Worm (Caenorhabditis elegans) whole organism, L3 larva: ENCODE results near the gene unc-50.

Source experiments
- R02D3.7 ChIP-seq: fragments of 150-350 bp; optimal IDR thresholded peaks from 2 replicates; lab custom pipeline; 2014; ENCODE audit warnings: missing biosample characterization, missing genetic modification characterization
- ZK546.5 ChIP-seq: sonication (generic microtip); optimal IDR thresholded peaks from 2 replicates; lab custom pipeline; 2017; ENCODE audit warnings: missing biosample characterization, missing genetic modification characterization
- ama-1 ChIP-seq: fragments of 150-350 bp; optimal IDR thresholded peaks from 2 replicates; lab custom pipeline; 2018
- ceh-16 ChIP-seq: sonication (generic microtip); optimal IDR thresholded peaks from 2 replicates; lab custom pipeline; 2017; ENCODE audit warnings: missing biosample characterization, missing genetic modification characterization
- ceh-28 ChIP-seq: fragments of 150-350 bp; optimal IDR thresholded peaks from 2 replicates; lab custom pipeline; 2014; ENCODE audit warnings: missing biosample characterization, missing genetic modification reagents, missing genetic modification characterization
- ceh-9 ChIP-seq: sonication (generic microtip); optimal IDR thresholded peaks from 2 replicates; lab custom pipeline; 2018; ENCODE audit warnings: missing biosample characterization, missing genetic modification characterization
- daf-12 ChIP-seq: fragments of 150-350 bp; optimal IDR thresholded peaks from 2 replicates; lab custom pipeline; 2014; ENCODE audit warnings: missing biosample characterization, missing genetic modification reagents, missing genetic modification characterization
- egl-27 ChIP-seq: sonication (generic microtip); optimal IDR thresholded peaks from 4 replicates; lab custom pipeline; 2017; ENCODE audit warnings: missing biosample characterization, missing genetic modification reagents, missing genetic modification characterization
- egl-5 ChIP-seq: fragments of 150-350 bp; optimal IDR thresholded peaks from 2 replicates; lab custom pipeline; 2017; ENCODE audit warnings: missing biosample characterization, missing genetic modification reagents, missing genetic modification characterization, inconsistent platforms
- elt-1 ChIP-seq: fragments of 150-350 bp; optimal IDR thresholded peaks from 2 replicates; lab custom pipeline; 2014; ENCODE audit warnings: missing biosample characterization, missing genetic modification characterization
- elt-3 ChIP-seq, 3 experiments: fragments of 150-350 bp in 1 of 3; sonication (generic microtip) in 2 of 3; optimal IDR thresholded peaks; 2 replicates in 2 of 3; 4 replicates in 1 of 3; lab custom pipeline; 2014 to 2017; ENCODE audit warnings: missing biosample characterization in 3 of 3, missing genetic modification characterization in 3 of 3
- eor-1 ChIP-seq, 2 experiments: fragments of 150-350 bp; optimal IDR thresholded peaks; 2 replicates each; lab custom pipeline; 2014 to 2018; ENCODE audit warnings: missing biosample characterization in 2 of 2, missing genetic modification characterization in 2 of 2
- fkh-10 ChIP-seq: sonication (generic microtip); optimal IDR thresholded peaks from 2 replicates; lab custom pipeline; 2017; ENCODE audit warnings: missing biosample characterization, missing genetic modification reagents, missing genetic modification characterization
- fkh-2 ChIP-seq: fragments of 150-350 bp; optimal IDR thresholded peaks from 2 replicates; lab custom pipeline; 2014; ENCODE audit warnings: missing biosample characterization, missing genetic modification reagents, missing genetic modification characterization
- fos-1 ChIP-seq: fragments of 150-350 bp; optimal IDR thresholded peaks from 2 replicates; lab custom pipeline; 2014; ENCODE audit warnings: missing biosample characterization, missing genetic modification characterization
- hmg-11 ChIP-seq: sonication (generic microtip); optimal IDR thresholded peaks from 2 replicates; lab custom pipeline; 2016; ENCODE audit warnings: missing genetic modification characterization, missing compliant biosample characterization
- jun-1 ChIP-seq: fragments of 150-350 bp; optimal IDR thresholded peaks from 2 replicates; lab custom pipeline; 2014; ENCODE audit warnings: missing biosample characterization, missing genetic modification reagents, missing genetic modification characterization
- lin-15B ChIP-seq: fragments of 150-350 bp; optimal IDR thresholded peaks from 2 replicates; lab custom pipeline; 2014; ENCODE audit warnings: missing biosample characterization, missing genetic modification characterization
- lin-39 ChIP-seq: fragments of 150-350 bp; optimal IDR thresholded peaks from 2 replicates; lab custom pipeline; 2018; ENCODE audit warnings: missing biosample characterization, missing genetic modification reagents, missing genetic modification characterization
- lsy-12 ChIP-seq: sonication (generic microtip); optimal IDR thresholded peaks from 2 replicates; lab custom pipeline; 2016; ENCODE audit warnings: mild to moderate bottlenecking, missing genetic modification characterization, missing compliant biosample characterization
- mdl-1 ChIP-seq: fragments of 150-350 bp; optimal IDR thresholded peaks from 2 replicates; lab custom pipeline; 2014; ENCODE audit warnings: missing biosample characterization, missing genetic modification characterization
- mml-1 ChIP-seq: fragments of 150-350 bp; sonication (generic microtip); optimal IDR thresholded peaks from 3 replicates; lab custom pipeline; 2014; ENCODE audit warnings: missing biosample characterization, missing genetic modification characterization
- nfya-1 ChIP-seq: sonication (generic microtip); optimal IDR thresholded peaks from 2 replicates; lab custom pipeline; 2017; ENCODE audit warnings: missing genetic modification characterization, mild to moderate bottlenecking, missing compliant biosample characterization, antibody characterized with exemption, moderate library complexity; ENCODE audit not compliant: insufficient read depth
- nhr-12 ChIP-seq: fragments of 150-350 bp; optimal IDR thresholded peaks from 2 replicates; lab custom pipeline; 2014; ENCODE audit warnings: missing biosample characterization, missing genetic modification characterization
- nhr-23 ChIP-seq: fragments of 150-350 bp; optimal IDR thresholded peaks from 2 replicates; lab custom pipeline; 2014; ENCODE audit warnings: missing biosample characterization, missing genetic modification reagents, missing genetic modification characterization
- nhr-25 ChIP-seq: sonication (generic microtip); optimal IDR thresholded peaks from 2 replicates; lab custom pipeline; 2017; ENCODE audit warnings: missing biosample characterization, missing genetic modification characterization
- nhr-28 ChIP-seq: fragments of 150-350 bp; optimal IDR thresholded peaks from 2 replicates; lab custom pipeline; 2014; ENCODE audit warnings: missing biosample characterization, missing genetic modification characterization
- nhr-43 ChIP-seq: sonication (generic microtip); optimal IDR thresholded peaks from 2 replicates; lab custom pipeline; 2016; ENCODE audit warnings: mild to moderate bottlenecking, missing genetic modification characterization, missing compliant biosample characterization; ENCODE audit not compliant: poor library complexity, severe bottlenecking
- nhr-67 ChIP-seq: fragments of 150-350 bp; optimal IDR thresholded peaks from 2 replicates; lab custom pipeline; 2014; ENCODE audit warnings: missing biosample characterization, missing genetic modification characterization
- nhr-76 ChIP-seq: fragments of 150-350 bp; sonication (generic microtip); optimal IDR thresholded peaks from 5 replicates; lab custom pipeline; 2014; ENCODE audit warnings: missing biosample characterization, missing genetic modification characterization
- pha-4 ChIP-seq: fragments of 150-350 bp; optimal IDR thresholded peaks from 2 replicates; lab custom pipeline; 2014; ENCODE audit warnings: missing biosample characterization, missing genetic modification reagents, missing genetic modification characterization
- pqm-1 ChIP-seq: fragments of 150-350 bp; optimal IDR thresholded peaks from 2 replicates; lab custom pipeline; 2017; ENCODE audit warnings: missing biosample characterization, missing genetic modification characterization, inconsistent platforms
- sea-2 ChIP-seq: fragments of 150-350 bp; sonication (generic microtip); optimal IDR thresholded peaks from 4 replicates; lab custom pipeline; 2014; ENCODE audit warnings: missing biosample characterization, missing genetic modification reagents, missing genetic modification characterization
- snpc-4 ChIP-seq: fragments of 150-350 bp; optimal IDR thresholded peaks from 2 replicates; lab custom pipeline; 2014; ENCODE audit warnings: missing biosample characterization, missing genetic modification characterization
- tbx-2 ChIP-seq: sonication (generic microtip); optimal IDR thresholded peaks from 2 replicates; lab custom pipeline; 2016; ENCODE audit warnings: mild to moderate bottlenecking, missing genetic modification characterization, missing compliant biosample characterization
- unc-39 ChIP-seq: sonication (generic microtip); optimal IDR thresholded peaks from 4 replicates; lab custom pipeline; 2017; ENCODE audit warnings: missing biosample characterization, missing genetic modification characterization
- unc-62 ChIP-seq: fragments of 150-350 bp; sonication (generic microtip); optimal IDR thresholded peaks from 4 replicates; lab custom pipeline; 2014; ENCODE audit warnings: missing biosample characterization, missing genetic modification reagents, missing genetic modification characterization
- ztf-4 ChIP-seq: fragments of 150-350 bp; optimal IDR thresholded peaks from 2 replicates; lab custom pipeline; 2014; ENCODE audit warnings: missing biosample characterization, missing genetic modification characterization

unc-50 gene

DNA sequence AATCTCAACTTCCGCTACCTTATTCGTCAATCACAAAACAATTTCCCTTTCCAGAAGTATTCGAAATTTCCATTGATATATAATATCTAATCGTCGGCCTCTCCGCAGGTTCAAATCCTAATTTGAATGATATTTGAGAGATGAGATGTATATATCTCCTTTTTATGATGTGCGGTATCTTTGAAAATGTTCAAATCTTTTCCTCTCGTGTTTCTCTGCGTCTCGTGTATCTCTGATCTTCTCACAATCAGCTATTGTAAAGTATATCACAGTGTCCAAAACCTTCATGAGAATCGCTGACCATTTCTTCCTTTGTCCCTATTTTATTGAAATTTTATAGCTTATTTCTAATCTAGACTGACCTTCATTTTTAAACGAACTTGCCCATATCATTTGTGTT lies 28.2 kb downstream of the unc-50 start:
- TF ChIP-seq nhr-67 (tag; lab: Kevin White, UChicago) (no peak), mdl-1 (no peak), R02D3.7 (tag; lab: Kevin White, UChicago) (no peak), nhr-43 (tag; lab: Kevin White, UChicago) (peak; percentile 24), pha-4 (tag; lab: Kevin White, UChicago) (no peak), nhr-23 (tag; lab: Kevin White, UChicago) (no peak)

DNA sequence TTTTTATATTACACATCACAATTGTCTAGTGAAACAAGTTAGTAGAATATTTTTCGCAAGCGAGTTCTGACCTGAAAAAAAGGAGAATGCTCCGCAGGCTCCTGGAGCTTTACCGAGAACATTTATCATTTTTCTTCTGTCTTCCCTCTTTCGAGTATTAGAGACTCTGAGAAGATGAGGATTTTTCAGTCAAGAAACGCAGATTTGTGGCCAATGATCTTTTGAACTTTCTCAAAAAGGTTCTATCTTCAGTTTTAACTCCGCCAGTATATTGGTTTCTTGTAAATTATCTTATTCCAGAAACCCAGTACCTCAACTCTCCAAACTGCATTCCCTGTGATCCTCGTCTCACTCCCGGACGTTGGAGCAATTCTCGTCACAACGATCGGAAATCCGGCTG lies 32.3 kb downstream of the unc-50 start, which contains the start of gene K10G9.2:
Gene K10G9.2 (plus strand): TSS at position 301 of the 400 bp plus-strand sequence.
- TF ChIP-seq fos-1 (no peak), ceh-16 (tag; lab: Kevin White, UChicago) (no peak), tbx-2 (tag; lab: Kevin White, UChicago) (no peak), nhr-43 (tag; lab: Kevin White, UChicago) (no peak), eor-1 (tag; optimal IDR thresholded peaks at IDR 0.05; lab: Kevin White, UChicago) (no peak), elt-3 (tag; optimal IDR thresholded peaks at IDR 0.05; lab: Kevin White, UChicago) (no peak), unc-39 (tag; lab: Kevin White, UChicago) (no peak), nhr-25 (tag; lab: Kevin White, UChicago) (no peak), nhr-12 (tag; lab: Kevin White, UChicago) (no peak), unc-62 (GFP tag; lab: Kevin White, UChicago) (no peak), jun-1 (tag; lab: Kevin White, UChicago) (no peak), mml-1 (tag; lab: Kevin White, UChicago) (no peak), ama-1 (lab: Kevin White, UChicago) (no peak), fkh-10 (no peak), pqm-1 (tag; lab: Kevin White, UChicago) (no peak), lin-39 (tag; lab: Kevin White, UChicago) (no peak), egl-27 (tag; lab: Kevin White, UChicago) (no peak), hmg-11 (tag; lab: Kevin White, UChicago) (no peak), nhr-76 (tag; lab: Kevin White, UChicago) (no peak)

DNA sequence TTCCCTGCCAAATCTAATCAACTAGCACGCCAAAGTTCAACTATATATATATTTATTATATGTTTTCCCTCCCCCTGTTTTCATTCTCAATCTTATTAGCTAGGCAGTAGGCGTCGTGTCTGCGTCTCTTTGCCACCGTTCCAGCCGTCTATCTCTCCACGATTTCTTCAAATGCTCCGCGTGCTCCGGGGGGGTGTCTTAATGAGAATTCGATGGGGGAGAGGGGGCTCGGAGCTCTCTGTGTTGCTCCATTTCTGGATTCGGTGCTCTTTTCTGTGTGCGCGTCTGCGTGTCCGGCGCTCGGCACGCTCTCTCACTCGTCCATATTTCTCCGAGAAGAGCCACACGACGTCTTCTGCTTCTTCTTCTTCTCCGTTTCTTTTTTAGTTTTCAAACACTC lies 33.7 kb downstream of the unc-50 start:
- TF ChIP-seq sea-2 (GFP tag; lab: Kevin White, UChicago) (peak; percentile 8), tbx-2 (tag; lab: Kevin White, UChicago) (peak; percentile 8), mdl-1 (peak; percentile 12), egl-5 (tag; lab: Kevin White, UChicago) (no peak), nhr-12 (tag; lab: Kevin White, UChicago) (no peak), lin-15B (peak; percentile 52), R02D3.7 (tag; lab: Kevin White, UChicago) (no peak), ztf-4 (no peak), nhr-43 (tag; lab: Kevin White, UChicago) (no peak), nhr-76 (tag; lab: Kevin White, UChicago) (no peak), fkh-2 (tag; lab: Kevin White, UChicago) (no peak), nfya-1 (tag; lab: Kevin White, UChicago) (peak; percentile 74), daf-12 (tag; lab: Kevin White, UChicago) (no peak), snpc-4 (tag; lab: Kevin White, UChicago) (peak; percentile 11), nhr-23 (tag; lab: Kevin White, UChicago) (no peak), hmg-11 (tag; lab: Kevin White, UChicago) (peak; percentile 73), ceh-16 (tag; lab: Kevin White, UChicago) (no peak), ceh-28 (tag; lab: Kevin White, UChicago) (peak; percentile 31), nhr-28 (tag; lab: Kevin White, UChicago) (no peak), lin-39 (tag; lab: Kevin White, UChicago) (peak; percentile 94), eor-1 (tag; optimal IDR thresholded peaks at IDR 0.05; lab: Kevin White, UChicago) (no peak), ZK546.5 (tag; lab: Kevin White, UChicago) (no peak), ceh-9 (tag; lab: Kevin White, UChicago) (no peak), lsy-12 (tag; lab: Kevin White, UChicago) (no peak), elt-1 (tag; lab: Kevin White, UChicago) (peak; percentile 13), fkh-10 (peak; percentile 87), fos-1 (no peak)
